Worm (Caenorhabditis elegans) whole organism, mixed stage, embryonic: ENCODE data around the gene swsn-1.

Source experiments
- bed-3 ChIP-seq: fragments of 200-800 bp; sonication (Bioruptor generic); optimal IDR thresholded peaks from 3 replicates; lab custom pipeline; 2018; ENCODE audit warnings: mild to moderate bottlenecking, missing genetic modification characterization, moderate library complexity, missing compliant biosample characterization
- blmp-1 ChIP-seq: fragments of 150-350 bp; optimal IDR thresholded peaks from 2 replicates; lab custom pipeline; 2014; ENCODE audit warnings: missing biosample characterization, missing genetic modification characterization
- ceh-39 ChIP-seq: fragments of 150-350 bp; optimal IDR thresholded peaks from 2 replicates; lab custom pipeline; 2014; ENCODE audit warnings: missing biosample characterization, missing genetic modification characterization
- ceh-43 ChIP-seq: fragments of 200-800 bp; sonication (Bioruptor generic); optimal IDR thresholded peaks from 2 replicates; lab custom pipeline; 2018; ENCODE audit warnings: mild to moderate bottlenecking, missing genetic modification characterization, moderate library complexity, missing compliant biosample characterization
- ceh-83 ChIP-seq: fragments of 200-800 bp; sonication (Bioruptor generic); optimal IDR thresholded peaks from 2 replicates; lab custom pipeline; 2018; ENCODE audit warnings: mild to moderate bottlenecking, missing genetic modification characterization, missing compliant biosample characterization
- ces-1 ChIP-seq: fragments of 150-350 bp; optimal IDR thresholded peaks from 2 replicates; lab custom pipeline; 2014; ENCODE audit warnings: missing biosample characterization, missing genetic modification reagents, missing genetic modification characterization
- cnd-1 ChIP-seq: fragments of 200-800 bp; sonication (Bioruptor generic); optimal IDR thresholded peaks from 2 replicates; lab custom pipeline; 2018; ENCODE audit warnings: mild to moderate bottlenecking, missing genetic modification characterization, missing compliant biosample characterization
- drap-1 ChIP-seq: fragments of 200-800 bp; sonication (Bioruptor generic); optimal IDR thresholded peaks from 3 replicates; lab custom pipeline; 2018; ENCODE audit warnings: mild to moderate bottlenecking, missing genetic modification characterization, missing compliant biosample characterization
- elt-1 ChIP-seq: sonication (generic microtip); optimal IDR thresholded peaks from 2 replicates; lab custom pipeline; 2017; ENCODE audit warnings: missing genetic modification characterization, mild to moderate bottlenecking, missing compliant biosample characterization, antibody characterized with exemption, moderate library complexity, borderline replicate concordance; ENCODE audit not compliant: insufficient read depth
- elt-3 ChIP-seq: fragments of 150-350 bp; optimal IDR thresholded peaks from 2 replicates; lab custom pipeline; 2014; ENCODE audit warnings: missing biosample characterization, missing genetic modification characterization
- flh-1 ChIP-seq: fragments of 200-800 bp; sonication (Bioruptor generic); optimal IDR thresholded peaks from 2 replicates; lab custom pipeline; 2018; ENCODE audit warnings: mild to moderate bottlenecking, missing genetic modification characterization, moderate library complexity, missing compliant biosample characterization
- ham-2 ChIP-seq: fragments of 200-800 bp; sonication (Bioruptor generic); optimal IDR thresholded peaks from 2 replicates; lab custom pipeline; 2018; ENCODE audit warnings: mild to moderate bottlenecking, missing genetic modification characterization, missing compliant biosample characterization
- hlh-1 ChIP-seq: fragments of 150-350 bp; optimal IDR thresholded peaks from 2 replicates; lab custom pipeline; 2014; ENCODE audit warnings: missing biosample characterization, missing genetic modification reagents, missing genetic modification characterization
- lin-13 ChIP-seq: fragments of 150-350 bp; optimal IDR thresholded peaks from 2 replicates; lab custom pipeline; 2014; ENCODE audit warnings: missing biosample characterization, missing genetic modification characterization
- lin-32 ChIP-seq: fragments of 200-800 bp; sonication (Bioruptor generic); optimal IDR thresholded peaks from 2 replicates; lab custom pipeline; 2018; ENCODE audit warnings: mild to moderate bottlenecking, missing genetic modification characterization, missing compliant biosample characterization
- lsy-2 ChIP-seq: fragments of 150-350 bp; optimal IDR thresholded peaks from 2 replicates; lab custom pipeline; 2014; ENCODE audit warnings: missing biosample characterization, missing genetic modification characterization
- mab-5 ChIP-seq: fragments of 150-350 bp; optimal IDR thresholded peaks from 2 replicates; lab custom pipeline; 2014; ENCODE audit warnings: missing biosample characterization, missing genetic modification characterization
- mep-1 ChIP-seq: fragments of 150-350 bp; optimal IDR thresholded peaks from 2 replicates; lab custom pipeline; 2017; ENCODE audit warnings: missing biosample characterization, missing genetic modification reagents, missing genetic modification characterization, inconsistent platforms
- mls-2 ChIP-seq: sonication (generic microtip); optimal IDR thresholded peaks from 2 replicates; lab custom pipeline; 2016; ENCODE audit warnings: mild to moderate bottlenecking, missing genetic modification characterization, moderate library complexity, missing compliant biosample characterization
- nhr-2 ChIP-seq: fragments of 150-350 bp; optimal IDR thresholded peaks from 2 replicates; lab custom pipeline; 2014; ENCODE audit warnings: missing biosample characterization, missing genetic modification characterization
- nhr-237 ChIP-seq: fragments of 150-350 bp; optimal IDR thresholded peaks from 2 replicates; lab custom pipeline; 2014; ENCODE audit warnings: missing biosample characterization, missing genetic modification characterization
- nhr-76 ChIP-seq: sonication (generic microtip); optimal IDR thresholded peaks from 2 replicates; lab custom pipeline; 2017; ENCODE audit warnings: missing biosample characterization, missing genetic modification characterization
- pha-4 ChIP-seq: fragments of 150-350 bp; optimal IDR thresholded peaks from 2 replicates; lab custom pipeline; 2018; ENCODE audit warnings: missing biosample characterization, missing genetic modification reagents, missing genetic modification characterization
- sem-2 ChIP-seq: fragments of 200-800 bp; sonication (Bioruptor generic); optimal IDR thresholded peaks from 2 replicates; lab custom pipeline; 2018; ENCODE audit warnings: mild to moderate bottlenecking, missing genetic modification characterization, missing compliant biosample characterization
- sptf-1 ChIP-seq: sonication (generic microtip); optimal IDR thresholded peaks from 2 replicates; lab custom pipeline; 2017; ENCODE audit warnings: mild to moderate bottlenecking, missing genetic modification characterization, moderate library complexity, missing compliant biosample characterization
- tbx-8 ChIP-seq: fragments of 200-800 bp; sonication (Bioruptor generic); optimal IDR thresholded peaks from 2 replicates; lab custom pipeline; 2018; ENCODE audit warnings: mild to moderate bottlenecking, missing genetic modification characterization, moderate library complexity, missing compliant biosample characterization
- unc-120 ChIP-seq: sonication (generic microtip); optimal IDR thresholded peaks from 2 replicates; lab custom pipeline; 2017; ENCODE audit warnings: missing genetic modification characterization, missing compliant biosample characterization; ENCODE audit not compliant: poor library complexity, severe bottlenecking
- unc-39 ChIP-seq: fragments of 150-350 bp; optimal IDR thresholded peaks from 2 replicates; lab custom pipeline; 2014; ENCODE audit warnings: missing biosample characterization, missing genetic modification characterization
- zip-8 ChIP-seq: fragments of 150-350 bp; optimal IDR thresholded peaks from 2 replicates; lab custom pipeline; 2014; ENCODE audit warnings: missing biosample characterization, missing genetic modification characterization
- ztf-11 ChIP-seq: fragments of 150-350 bp; optimal IDR thresholded peaks from 2 replicates; lab custom pipeline; 2014; ENCODE audit warnings: missing biosample characterization, missing genetic modification characterization

Gene swsn-1

DNA sequence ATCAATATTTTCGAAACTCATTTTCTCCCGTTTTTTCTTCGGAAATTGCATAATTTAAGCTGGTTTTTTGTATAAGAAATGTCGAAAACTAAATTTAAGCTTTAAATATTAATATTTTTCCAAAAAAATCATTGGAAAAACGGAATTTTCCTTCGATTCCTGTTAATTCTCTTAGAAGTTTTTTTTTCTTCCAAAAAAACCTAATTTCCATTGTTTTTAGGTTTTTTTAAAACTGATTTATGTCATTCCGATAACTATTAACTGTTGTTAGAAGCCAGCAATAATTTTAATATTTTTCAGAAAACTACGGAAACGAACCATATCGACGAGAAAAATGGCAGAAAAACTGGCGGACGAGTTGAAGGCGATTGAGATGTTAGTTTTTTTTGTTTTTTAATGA lies 48.0 kb downstream of the swsn-1 start, which contains the start of gene fbxa-114:
TSS of gene fbxa-114 (plus strand) at position 301 of the 400 bp plus-strand sequence.
- TF ChIP-seq lsy-2 (tag; lab: Kevin White, UChicago): peak; percentile 6
- no peak for TF ChIP-seq sptf-1 (tag; lab: Kevin White, UChicago)
- TF ChIP-seq, all 35 proteins: peak for 1

DNA sequence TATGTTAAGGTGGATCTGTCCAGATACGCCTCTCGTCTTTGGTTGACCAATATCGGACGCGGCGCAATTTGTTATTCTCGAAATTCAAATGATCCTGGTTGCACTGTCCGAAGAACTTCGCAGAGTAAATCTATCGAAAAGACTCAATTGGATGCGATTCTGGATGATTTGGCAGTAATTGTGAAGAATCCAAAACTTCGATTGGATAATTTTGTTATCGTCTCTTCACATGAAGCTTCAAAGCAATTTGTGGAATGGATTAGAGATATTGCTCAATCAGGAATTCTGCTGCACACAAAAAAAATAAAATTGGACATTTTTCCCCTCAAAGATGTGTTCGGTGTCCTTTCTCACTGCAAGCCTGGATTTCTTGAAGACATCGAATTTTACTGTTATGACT lies 49.6 kb downstream of the swsn-1 start:
- TF ChIP-seq tbx-8 (GFP tag; lab: Kevin White, UChicago): no peak
- no peak for TF ChIP-seq blmp-1
- no peak for TF ChIP-seq bed-3 (GFP tag; lab: Kevin White, UChicago)
- TF ChIP-seq hlh-1: no peak
- no peak for TF ChIP-seq zip-8 (tag; lab: Kevin White, UChicago)
- TF ChIP-seq elt-1 (tag; lab: Kevin White, UChicago): no peak
- no peak for TF ChIP-seq nhr-237 (tag; lab: Kevin White, UChicago)
- no peak for TF ChIP-seq drap-1
- no peak for TF ChIP-seq flh-1 (GFP tag; lab: Kevin White, UChicago)
- TF ChIP-seq ceh-39 (tag; lab: Kevin White, UChicago): no peak
- no peak for TF ChIP-seq ceh-83
- no peak for TF ChIP-seq ztf-11 (tag; lab: Kevin White, UChicago)
- TF ChIP-seq lsy-2 (tag; lab: Kevin White, UChicago): no peak
- TF ChIP-seq mep-1 (tag; lab: Kevin White, UChicago): no peak
- TF ChIP-seq mls-2 (tag; lab: Kevin White, UChicago): no peak
- no peak for TF ChIP-seq ham-2 (GFP tag; lab: Kevin White, UChicago)
- no peak for TF ChIP-seq sem-2 (GFP tag; lab: Kevin White, UChicago)
- TF ChIP-seq nhr-76 (tag; lab: Kevin White, UChicago): no peak

DNA sequence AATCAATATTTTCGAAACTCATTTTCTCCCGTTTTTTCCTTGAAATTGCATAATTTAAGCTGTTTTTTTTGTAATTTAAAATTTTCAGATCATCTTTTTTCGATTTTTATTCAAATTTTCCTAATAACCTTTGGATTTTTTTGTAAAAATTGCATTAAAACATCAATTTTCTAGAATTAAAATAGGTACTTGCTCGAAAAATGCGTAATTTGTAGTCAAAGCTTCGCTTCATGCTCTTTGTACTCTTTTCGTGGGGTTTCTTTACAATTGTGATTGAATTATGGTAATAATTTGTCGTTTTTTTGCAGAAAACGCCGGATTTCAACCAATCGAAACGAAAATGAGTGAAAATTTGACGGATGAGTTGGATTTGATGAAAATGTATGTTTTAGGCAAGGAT lies 50.3 kb downstream of the swsn-1 start, which contains the start of gene fog-2:
TSS of gene fog-2 (plus strand) at position 301 of the 400 bp plus-strand sequence.
- TF ChIP-seq nhr-237 (tag; lab: Kevin White, UChicago): no peak
- no peak for TF ChIP-seq mls-2 (tag; lab: Kevin White, UChicago)
- no peak for TF ChIP-seq ces-1
- no peak for TF ChIP-seq sem-2 (GFP tag; lab: Kevin White, UChicago)
- TF ChIP-seq lin-32 (GFP tag; lab: Kevin White, UChicago): no peak
- no peak for TF ChIP-seq mab-5
- TF ChIP-seq lsy-2 (tag; lab: Kevin White, UChicago): no peak
- TF ChIP-seq lin-13 (tag; lab: Kevin White, UChicago): no peak
- no peak for TF ChIP-seq elt-1 (tag; lab: Kevin White, UChicago)
- TF ChIP-seq nhr-76 (tag; lab: Kevin White, UChicago): no peak
- no peak for TF ChIP-seq nhr-2
- TF ChIP-seq unc-120 (tag; lab: Kevin White, UChicago): no peak
- TF ChIP-seq elt-3 (tag; lab: Kevin White, UChicago): no peak
- TF ChIP-seq ceh-39 (tag; lab: Kevin White, UChicago): no peak
- no peak for TF ChIP-seq cnd-1 (tag; lab: Kevin White, UChicago)
- no peak for TF ChIP-seq tbx-8 (GFP tag; lab: Kevin White, UChicago)
- no peak for TF ChIP-seq flh-1 (GFP tag; lab: Kevin White, UChicago)
- no peak for TF ChIP-seq ceh-43 (GFP tag; lab: Kevin White, UChicago)

DNA sequence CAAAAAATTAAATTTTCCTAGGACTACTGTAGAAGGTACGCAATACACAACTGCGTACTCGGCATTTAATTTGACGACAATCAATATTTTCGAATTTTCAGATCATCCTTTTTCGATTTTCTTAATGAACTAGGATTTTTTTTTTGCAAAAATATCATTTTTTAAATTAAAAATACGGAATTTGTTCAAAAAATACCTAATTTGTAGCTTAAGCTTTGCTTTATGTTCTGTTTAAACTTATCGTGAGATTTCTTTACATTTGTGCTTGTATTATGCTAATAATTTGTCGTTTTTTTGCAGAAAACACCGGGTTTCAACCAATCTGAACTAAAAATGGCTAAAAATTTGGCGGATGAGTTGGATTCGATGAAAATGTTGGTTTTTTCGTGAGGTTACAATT lies 52.6 kb downstream of the swsn-1 start, which contains the start of gene ftr-1:
TSS of gene ftr-1 (plus strand) at position 301 of the 400 bp plus-strand sequence.
- TF ChIP-seq mab-5 (no peak), ztf-11 (tag; lab: Kevin White, UChicago) (no peak), ceh-43 (GFP tag; lab: Kevin White, UChicago) (no peak), mep-1 (tag; lab: Kevin White, UChicago) (no peak), pha-4 (tag; lab: Kevin White, UChicago) (no peak), zip-8 (tag; lab: Kevin White, UChicago) (no peak), elt-1 (tag; lab: Kevin White, UChicago) (no peak), ceh-83 (no peak), hlh-1 (no peak), unc-39 (no peak)
- TF ChIP-seq, all 35 proteins: peak for 0

DNA sequence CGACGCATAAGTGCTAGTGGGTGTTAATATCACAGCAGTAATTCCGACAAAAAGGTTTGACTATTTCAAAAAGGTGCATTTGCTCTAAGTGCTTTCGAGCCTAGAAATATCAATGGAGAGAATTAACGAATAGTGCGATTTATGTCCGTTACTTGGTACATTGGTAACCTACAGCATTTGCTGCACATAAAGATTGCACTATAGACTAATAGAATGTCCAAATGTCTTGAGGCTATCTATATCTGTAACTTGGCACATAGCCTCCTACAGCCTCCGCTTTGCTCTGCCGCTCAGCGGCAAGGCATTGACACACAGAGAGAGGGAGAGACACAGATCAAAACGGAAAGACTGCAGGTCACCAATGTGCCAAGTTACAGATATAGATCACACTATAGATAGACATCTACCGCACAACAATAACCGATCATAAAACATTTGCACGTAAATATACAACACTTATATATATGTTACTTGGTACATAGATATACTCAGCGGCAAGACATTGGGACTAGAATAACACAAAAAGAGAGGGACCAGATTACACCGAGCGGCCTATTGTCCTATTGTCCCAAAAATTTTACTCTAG lies 53.7 kb downstream of the swsn-1 start, which contains the start of the genes srh-217 and Y113G7B.28:
TSS of gene srh-217 (minus strand) at position 101 of the 586 bp plus-strand sequence.
TSS of gene Y113G7B.28 (plus strand) at position 536 of the 586 bp plus-strand sequence.
- TF ChIP-seq elt-1 (tag; lab: Kevin White, UChicago): peak; percentile 14
- no peak for TF ChIP-seq pha-4 (tag; lab: Kevin White, UChicago)
